Fruit fly (Drosophila melanogaster) whole organism, embryonic: ENCODE data around the gene Shal.
A peak's percentile ranks its signal among the peaks of the same experiment; 100 is the strongest.

ENCODE experiments used
- Abd-B ChIP-seq: fragments of 200-800 bp; sonication (Bioruptor generic); optimal IDR thresholded peaks from 2 replicates; lab custom pipeline; 2018; ENCODE audit warnings: missing biosample characterization, mild to moderate bottlenecking, missing genetic modification characterization, moderate library complexity
- Aef1 ChIP-seq: fragments of 200-800 bp; sonication (Bioruptor generic); IDR thresholded peaks from 3 replicates; pipeline ENCODE4 v1.3.6; 2022; ENCODE audit warnings: missing biosample characterization, missing genetic modification characterization
- Atf3 ChIP-seq: fragments of 200-800 bp; sonication (Bioruptor generic); optimal IDR thresholded peaks from 3 replicates; lab custom pipeline; 2016; ENCODE audit warnings: missing biosample characterization, missing genetic modification characterization
- Bgb ChIP-seq: fragments of 200-800 bp; sonication (Bioruptor generic); IDR thresholded peaks from 2 replicates; pipeline ENCODE4 v1.3.6; 2022; ENCODE audit warnings: missing biosample characterization, missing genetic modification characterization; ENCODE audit not compliant: partially characterized antibody
- Blimp-1 ChIP-seq: fragments of 200-800 bp; sonication (Bioruptor generic); optimal IDR thresholded peaks from 3 replicates; lab custom pipeline; 2018; ENCODE audit warnings: missing biosample characterization, missing genetic modification characterization, mild to moderate bottlenecking, moderate library complexity, missing genetic modification reagents
- CG13894 ChIP-seq: fragments of 200-800 bp; sonication (Bioruptor generic); optimal IDR thresholded peaks from 3 replicates; lab custom pipeline; 2018; ENCODE audit warnings: missing biosample characterization, mild to moderate bottlenecking, missing genetic modification characterization, moderate library complexity
- CG14667 ChIP-seq: fragments of 200-800 bp; sonication (Bioruptor generic); IDR thresholded peaks from 2 replicates; pipeline ENCODE4 v1.3.6; 2022; ENCODE audit warnings: missing biosample characterization, missing genetic modification characterization
- CG15601 ChIP-seq: fragments of 200-800 bp; sonication (Bioruptor generic); optimal IDR thresholded peaks from 3 replicates; lab custom pipeline; 2019; ENCODE audit warnings: missing biosample characterization, mild to moderate bottlenecking, missing genetic modification characterization, moderate library complexity
- CG15696 ChIP-seq: fragments of 200-800 bp; sonication (Bioruptor generic); optimal IDR thresholded peaks from 2 replicates; lab custom pipeline; 2019; ENCODE audit warnings: missing biosample characterization, mild to moderate bottlenecking, missing genetic modification characterization, moderate library complexity
- CG31365 ChIP-seq: fragments of 200-800 bp; sonication (Bioruptor generic); optimal IDR thresholded peaks from 2 replicates; lab custom pipeline; 2018; ENCODE audit warnings: missing biosample characterization, mild to moderate bottlenecking, missing genetic modification characterization
- CG34376 ChIP-seq: fragments of 200-800 bp; sonication (Bioruptor generic); optimal IDR thresholded peaks from 2 replicates; lab custom pipeline; 2018; ENCODE audit warnings: missing biosample characterization, mild to moderate bottlenecking, missing genetic modification characterization
- CG3838 ChIP-seq: fragments of 200-800 bp; sonication (Bioruptor generic); optimal IDR thresholded peaks from 3 replicates; lab custom pipeline; 2016; ENCODE audit warnings: missing biosample characterization, missing genetic modification characterization
- CG4282 ChIP-seq: fragments of 200-800 bp; sonication (Bioruptor generic); optimal IDR thresholded peaks from 2 replicates; lab custom pipeline; 2016; ENCODE audit warnings: missing biosample characterization, missing genetic modification characterization
- CG4404 ChIP-seq: fragments of 200-800 bp; sonication (Bioruptor generic); IDR thresholded peaks from 2 replicates; pipeline ENCODE4 v1.3.6; 2022; ENCODE audit warnings: missing biosample characterization, missing genetic modification characterization
- CG4707 ChIP-seq: fragments of 200-800 bp; sonication (Bioruptor generic); optimal IDR thresholded peaks from 2 replicates; lab custom pipeline; 2018; ENCODE audit warnings: missing biosample characterization, mild to moderate bottlenecking, missing genetic modification characterization, moderate library complexity
- CG5245 ChIP-seq: fragments of 200-800 bp; sonication (Bioruptor generic); optimal IDR thresholded peaks from 3 replicates; lab custom pipeline; 2016; ENCODE audit warnings: missing biosample characterization, missing genetic modification characterization
- CG6254 ChIP-seq: fragments of 200-800 bp; sonication (Bioruptor generic); optimal IDR thresholded peaks from 3 replicates; lab custom pipeline; 2017; ENCODE audit warnings: mild to moderate bottlenecking, missing biosample characterization, missing genetic modification reagents, missing genetic modification characterization
- CG7372 ChIP-seq: fragments of 200-800 bp; sonication (Bioruptor generic); IDR thresholded peaks from 2 replicates; pipeline ENCODE4 v1.3.6; 2022; ENCODE audit warnings: missing biosample characterization, missing genetic modification characterization
- CG7786 ChIP-seq: fragments of 200-800 bp; sonication (Bioruptor generic); optimal IDR thresholded peaks from 2 replicates; lab custom pipeline; 2016; ENCODE audit warnings: missing biosample characterization, missing genetic modification characterization
- CG8388 ChIP-seq: fragments of 200-800 bp; sonication (Bioruptor generic); optimal IDR thresholded peaks from 2 replicates; lab custom pipeline; 2019; ENCODE audit warnings: missing biosample characterization, mild to moderate bottlenecking, missing genetic modification characterization, moderate library complexity
- CG9797 ChIP-seq: fragments of 200-800 bp; sonication (Bioruptor generic); optimal IDR thresholded peaks from 3 replicates; lab custom pipeline; 2018; ENCODE audit warnings: missing biosample characterization, mild to moderate bottlenecking, missing genetic modification characterization
- Dbx ChIP-seq: fragments of 200-800 bp; sonication (Bioruptor generic); IDR thresholded peaks from 3 replicates; pipeline ENCODE4 v1.3.6; 2022; ENCODE audit warnings: missing biosample characterization, missing genetic modification characterization
- Deaf1 ChIP-seq: fragments of 200-800 bp; optimal IDR thresholded peaks from 3 replicates; lab custom pipeline; 2019; ENCODE audit warnings: missing biosample characterization, mild to moderate bottlenecking, missing genetic modification characterization, moderate library complexity
- Dll ChIP-seq: fragments of 200-800 bp; sonication (Bioruptor generic); IDR thresholded peaks from 4 replicates; pipeline ENCODE4 v1.3.6; 2022; ENCODE audit warnings: missing biosample characterization, missing genetic modification characterization; ENCODE audit not compliant: partially characterized antibody
- H2.0 ChIP-seq: fragments of 200-800 bp; sonication (Bioruptor generic); IDR thresholded peaks from 2 replicates; pipeline ENCODE4 v1.3.6; 2022; ENCODE audit warnings: missing biosample characterization, missing genetic modification characterization
- HLH4C ChIP-seq: fragments of 200-800 bp; sonication (Bioruptor generic); IDR thresholded peaks from 3 replicates; pipeline ENCODE4 v1.3.6; 2022; ENCODE audit warnings: missing biosample characterization, missing genetic modification characterization; ENCODE audit not compliant: partially characterized antibody
- Hmx ChIP-seq: fragments of 200-800 bp; sonication (Bioruptor generic); optimal IDR thresholded peaks from 2 replicates; lab custom pipeline; 2016; ENCODE audit warnings: missing biosample characterization, missing genetic modification characterization
- Lhr ChIP-seq: fragments of 200-800 bp; sonication (Bioruptor generic); optimal IDR thresholded peaks from 3 replicates; lab custom pipeline; 2017; ENCODE audit warnings: mild to moderate bottlenecking, missing biosample characterization, missing genetic modification reagents, missing genetic modification characterization
- MBD-R2 ChIP-seq: fragments of 200-800 bp; sonication (Bioruptor generic); IDR thresholded peaks from 2 replicates; pipeline ENCODE4 v1.3.6; 2022; ENCODE audit warnings: missing biosample characterization, missing genetic modification characterization
- Myb ChIP-seq: fragments of 200-800 bp; sonication (Bioruptor generic); optimal IDR thresholded peaks from 2 replicates; lab custom pipeline; 2016; ENCODE audit warnings: missing biosample characterization, missing genetic modification characterization
- NC2α ChIP-seq: fragments of 200-800 bp; sonication (Bioruptor generic); optimal IDR thresholded peaks from 2 replicates; lab custom pipeline; 2016; ENCODE audit warnings: missing biosample characterization, missing genetic modification characterization
- Ravus ChIP-seq: fragments of 200-800 bp; sonication (Bioruptor generic); IDR thresholded peaks from 2 replicates; pipeline ENCODE4 v1.3.6; 2022; ENCODE audit warnings: missing biosample characterization, missing genetic modification characterization
- Scr ChIP-seq: fragments of 200-800 bp; sonication (Bioruptor generic); IDR thresholded peaks from 2 replicates; pipeline ENCODE4 v1.3.6; 2022; ENCODE audit warnings: missing biosample characterization, missing genetic modification characterization; ENCODE audit not compliant: partially characterized antibody
- ash1 ChIP-seq: fragments of 200-800 bp; sonication (Bioruptor generic); optimal IDR thresholded peaks from 2 replicates; lab custom pipeline; 2018; ENCODE audit warnings: missing biosample characterization, mild to moderate bottlenecking, missing genetic modification characterization
- bbx ChIP-seq: fragments of 200-800 bp; sonication (Bioruptor generic); IDR thresholded peaks from 2 replicates; pipeline ENCODE4 v1.3.6; 2022; ENCODE audit warnings: missing biosample characterization, missing genetic modification characterization; ENCODE audit not compliant: partially characterized antibody
- chif ChIP-seq, 2 experiments: fragments of 200-800 bp; sonication (Bioruptor generic); optimal IDR thresholded peaks; 3 replicates each; lab custom pipeline; 2016; ENCODE audit warnings: missing biosample characterization in 2 of 2, missing genetic modification characterization in 2 of 2
- gro ChIP-seq: fragments of 200-800 bp; sonication (Bioruptor generic); optimal IDR thresholded peaks from 2 replicates; lab custom pipeline; 2016; ENCODE audit warnings: missing biosample characterization, missing genetic modification characterization
- inv ChIP-seq: fragments of 200-800 bp; sonication (Bioruptor generic); IDR thresholded peaks from 2 replicates; pipeline ENCODE4 v1.3.6; 2022; ENCODE audit warnings: missing biosample characterization, missing genetic modification characterization; ENCODE audit not compliant: partially characterized antibody
- klu ChIP-seq: fragments of 200-800 bp; sonication (Bioruptor generic); IDR thresholded peaks from 2 replicates; pipeline ENCODE4 v1.3.6; 2022; ENCODE audit warnings: missing biosample characterization, missing genetic modification characterization
- lab ChIP-seq: fragments of 200-800 bp; sonication (Bioruptor generic); optimal IDR thresholded peaks from 3 replicates; lab custom pipeline; 2017; ENCODE audit warnings: missing biosample characterization, missing genetic modification characterization, mild to moderate bottlenecking, moderate library complexity, missing genetic modification reagents
- prd ChIP-seq, 3 experiments: fragments of >200 bp in 2 of 3; fragments of 200-800 bp in 1 of 3; sonication (Bioruptor generic) in 1 of 3; optimal IDR thresholded peaks in 2 of 3; IDR thresholded peaks in 1 of 3; 2 replicates in 2 of 3; 3 replicates in 1 of 3; pipeline versions ENCODE4 v1.3.6 to Lab custom; 2017 to 2022; ENCODE audit warnings: missing biosample characterization in 1 of 3, missing genetic modification characterization in 1 of 3
- pzg ChIP-seq: fragments of 200-800 bp; sonication (Bioruptor generic); optimal IDR thresholded peaks from 3 replicates; lab custom pipeline; 2018; ENCODE audit warnings: missing biosample characterization, mild to moderate bottlenecking, missing genetic modification characterization, moderate library complexity
- ranshi ChIP-seq: fragments of 200-800 bp; sonication (Bioruptor generic); IDR thresholded peaks from 2 replicates; pipeline ENCODE4 v1.3.6; 2022; ENCODE audit warnings: missing biosample characterization, missing genetic modification characterization
- row ChIP-seq: fragments of 200-800 bp; sonication (Bioruptor generic); IDR thresholded peaks from 3 replicates; pipeline ENCODE4 v1.3.6; 2022; ENCODE audit warnings: missing biosample characterization, missing genetic modification characterization
- sisA ChIP-seq: fragments of 200-800 bp; sonication (Bioruptor generic); IDR thresholded peaks from 2 replicates; pipeline ENCODE4 v1.3.6; 2022; ENCODE audit warnings: missing biosample characterization, missing genetic modification characterization
- sob ChIP-seq: fragments of 200-800 bp; sonication (Bioruptor generic); IDR thresholded peaks from 2 replicates; pipeline ENCODE4 v1.3.6; 2022; ENCODE audit warnings: missing biosample characterization, missing genetic modification characterization
- stwl ChIP-seq: fragments of 200-800 bp; sonication (Bioruptor generic); optimal IDR thresholded peaks from 3 replicates; lab custom pipeline; 2018; ENCODE audit warnings: missing biosample characterization, mild to moderate bottlenecking, missing genetic modification characterization, moderate library complexity
- trem ChIP-seq: fragments of 200-800 bp; optimal IDR thresholded peaks from 3 replicates; lab custom pipeline; 2019; ENCODE audit warnings: missing biosample characterization, mild to moderate bottlenecking, missing genetic modification characterization, moderate library complexity

The Shal gene

dm6 chr3L:19552136-19552773 is 32.1 kb downstream of the Shal start, which contains the start of the genes Ltn1 and CG9300 (continued):
- TF ChIP-seq lab, result no peak
- no peak for TF ChIP-seq CG15696
- TF ChIP-seq klu (GFP tag; lab: Robert Waterston, UW), result no peak
- TF ChIP-seq Abd-B (GFP tag; lab: Kevin White, UChicago), result no peak
- no peak for TF ChIP-seq Deaf1 (tag; lab: Kevin White, UChicago)
- TF ChIP-seq sob, result peak; percentile 52; the same call in 1 of the 2 replicates
- peak; percentile 81 for TF ChIP-seq stwl (tag; lab: Kevin White, UChicago)
- TF ChIP-seq chif (GFP tag; optimal IDR thresholded peaks at IDR 0.05; lab: Kevin White, UChicago), result no peak
- TF ChIP-seq CG15601 (tag; lab: Kevin White, UChicago), result no peak
- TF ChIP-seq Hmx (GFP tag; lab: Kevin White, UChicago), result no peak
- no peak for TF ChIP-seq CG13894
- peak; percentile 8 for TF ChIP-seq CG31365 (tag; lab: Kevin White, UChicago)
- peak; percentile 97 for TF ChIP-seq MBD-R2 (GFP tag; lab: Robert Waterston, UW)
- TF ChIP-seq row (GFP tag; lab: Robert Waterston, UW), result no peak
- no peak for TF ChIP-seq Ravus (GFP tag; lab: Robert Waterston, UW)
- TF ChIP-seq H2.0 (GFP tag; lab: Robert Waterston, UW), result no peak
- TF ChIP-seq CG4404 (GFP tag; lab: Robert Waterston, UW), result no peak
- peak; percentile 10 for TF ChIP-seq CG3838
- TF ChIP-seq CG7786 (GFP tag; lab: Kevin White, UChicago), result peak; percentile 1
- no peak for TF ChIP-seq CG8388 (GFP tag; lab: Kevin White, UChicago)
- TF ChIP-seq CG6254 (GFP tag; lab: Kevin White, UChicago), result peak; percentile 100
- no peak for TF ChIP-seq CG5245 (GFP tag; lab: Kevin White, UChicago)
- peak; percentile 56 for TF ChIP-seq Scr (GFP tag; lab: Robert Waterston, UW)
- peak; percentile 46; the same call in 1 of the 2 replicates for TF ChIP-seq Bgb (GFP tag; lab: Robert Waterston, UW)
- peak; percentile 38; the same call in 1 of the 3 replicates for TF ChIP-seq Dbx
- TF ChIP-seq inv, result peak; percentile 41; the same call in 1 of the 2 replicates
- TF ChIP-seq NC2α (GFP tag; lab: Kevin White, UChicago), result peak; percentile 10
- TF ChIP-seq CG4282 (GFP tag; lab: Kevin White, UChicago), result no peak
- peak; percentile 28 for TF ChIP-seq CG4707 (GFP tag; lab: Kevin White, UChicago)
- TF ChIP-seq CG14667, result no peak
- TF ChIP-seq gro (GFP tag; lab: Kevin White, UChicago), result no peak
- peak; percentile 59 for TF ChIP-seq CG9797
- TF ChIP-seq bbx (GFP tag; lab: Robert Waterston, UW), result no peak
- peak; percentile 66 for TF ChIP-seq Lhr (GFP tag; lab: Kevin White, UChicago)
- no peak for TF ChIP-seq sisA (GFP tag; lab: Robert Waterston, UW)
- TF ChIP-seq Aef1 (GFP tag; lab: Robert Waterston, UW), result no peak
- no peak for TF ChIP-seq Atf3 (GFP tag; lab: Kevin White, UChicago)
- peak; percentile 76 for TF ChIP-seq trem (tag; lab: Kevin White, UChicago)
- TF ChIP-seq Myb (GFP tag; lab: Kevin White, UChicago), result peak; percentile 37
- TF ChIP-seq CG7372 (GFP tag; lab: Robert Waterston, UW), result no peak
- peak; percentile 52 for TF ChIP-seq CG34376
- 0 out of 4 replicates have a peak, but pooled peaks have one; percentile 42 for TF ChIP-seq Dll (GFP tag; lab: Robert Waterston, UW)
- no peak for TF ChIP-seq Blimp-1
- TF ChIP-seq ranshi, result peak; percentile 44
- TF ChIP-seq prd (optimal IDR thresholded peaks at IDR 0.05; lab: Kevin White, UChicago), result no peak
- peak; percentile 33; the same call in 1 of the 3 replicates for TF ChIP-seq prd (GFP tag; IDR thresholded peaks at IDR 0.05; lab: Robert Waterston, UW)
- no peak for TF ChIP-seq ash1 (GFP tag; lab: Kevin White, UChicago)
- TF ChIP-seq HLH4C, result peak; percentile 43; the same call in 1 of the 3 replicates
- peak; percentile 95 for TF ChIP-seq pzg (GFP tag; lab: Kevin White, UChicago)
